Fruit fly (Drosophila melanogaster) whole organism, embryonic: ENCODE results near the gene Fur2.

ENCODE experiments used
- Aef1 ChIP-seq: fragments of 200-800 bp; sonication (Bioruptor generic); IDR thresholded peaks from 3 replicates; pipeline ENCODE4 v1.3.6; 2022; ENCODE audit warnings: missing biosample characterization, missing genetic modification characterization
- B-H2 ChIP-seq: fragments of 200-800 bp; sonication (Bioruptor generic); optimal IDR thresholded peaks from 2 replicates; lab custom pipeline; 2018; ENCODE audit warnings: missing biosample characterization, mild to moderate bottlenecking, missing genetic modification characterization
- CG11085 ChIP-seq: fragments of 200-800 bp; sonication (Bioruptor generic); IDR thresholded peaks from 2 replicates; pipeline ENCODE4 v1.3.6; 2022; ENCODE audit warnings: missing biosample characterization, missing genetic modification characterization
- CG12391 ChIP-seq: fragments of 200-800 bp; sonication (Bioruptor generic); optimal IDR thresholded peaks from 3 replicates; lab custom pipeline; 2018; ENCODE audit warnings: missing biosample characterization, mild to moderate bottlenecking, missing genetic modification characterization, moderate library complexity
- CG13424 ChIP-seq: fragments of 200-800 bp; sonication (Bioruptor generic); optimal IDR thresholded peaks from 2 replicates; lab custom pipeline; 2019; ENCODE audit warnings: missing biosample characterization, mild to moderate bottlenecking, missing genetic modification characterization, moderate library complexity
- CG17829 ChIP-seq: fragments of 200-800 bp; optimal IDR thresholded peaks from 2 replicates; lab custom pipeline; 2019; ENCODE audit warnings: missing biosample characterization, mild to moderate bottlenecking, missing genetic modification characterization, moderate library complexity
- CG1832 ChIP-seq: fragments of 200-800 bp; sonication (Bioruptor generic); optimal IDR thresholded peaks from 2 replicates; lab custom pipeline; 2017; ENCODE audit warnings: missing biosample characterization, mild to moderate bottlenecking, missing genetic modification characterization, inconsistent platforms
- CG30403 ChIP-seq: fragments of 200-800 bp; sonication (Bioruptor generic); optimal IDR thresholded peaks from 3 replicates; lab custom pipeline; 2016; ENCODE audit warnings: missing biosample characterization, missing genetic modification characterization
- CG3407 ChIP-seq: fragments of 200-800 bp; sonication (Bioruptor generic); optimal IDR thresholded peaks from 2 replicates; lab custom pipeline; 2018; ENCODE audit warnings: missing biosample characterization, mild to moderate bottlenecking, missing genetic modification characterization
- CG4404 ChIP-seq: fragments of 200-800 bp; sonication (Bioruptor generic); IDR thresholded peaks from 2 replicates; pipeline ENCODE4 v1.3.6; 2022; ENCODE audit warnings: missing biosample characterization, missing genetic modification characterization
- CG4730 ChIP-seq: fragments of 200-800 bp; sonication (Bioruptor generic); IDR thresholded peaks from 2 replicates; pipeline ENCODE4 v1.3.6; 2022; ENCODE audit warnings: missing biosample characterization, missing genetic modification characterization
- CG6175 ChIP-seq: fragments of 200-800 bp; sonication (Bioruptor generic); IDR thresholded peaks from 3 replicates; pipeline ENCODE4 v1.3.6; 2022; ENCODE audit warnings: missing biosample characterization, missing genetic modification characterization
- CG7987 ChIP-seq: fragments of 200-800 bp; sonication (Bioruptor generic); optimal IDR thresholded peaks from 2 replicates; lab custom pipeline; 2018; ENCODE audit warnings: missing biosample characterization, mild to moderate bottlenecking, missing genetic modification characterization, moderate library complexity
- CG8281 ChIP-seq: fragments of 200-800 bp; sonication (Bioruptor generic); optimal IDR thresholded peaks from 2 replicates; lab custom pipeline; 2018; ENCODE audit warnings: missing biosample characterization, mild to moderate bottlenecking, missing genetic modification characterization, moderate library complexity
- CG8765 ChIP-seq: fragments of 200-800 bp; sonication (Bioruptor generic); IDR thresholded peaks from 2 replicates; pipeline ENCODE4 v1.3.6; 2022; ENCODE audit warnings: missing biosample characterization, missing genetic modification characterization
- CG9797 ChIP-seq: fragments of 200-800 bp; sonication (Bioruptor generic); optimal IDR thresholded peaks from 3 replicates; lab custom pipeline; 2018; ENCODE audit warnings: missing biosample characterization, mild to moderate bottlenecking, missing genetic modification characterization
- CG9817 ChIP-seq: fragments of 200-800 bp; sonication (Bioruptor generic); optimal IDR thresholded peaks from 2 replicates; lab custom pipeline; 2018; ENCODE audit warnings: missing biosample characterization, mild to moderate bottlenecking, missing genetic modification characterization, moderate library complexity
- CHES-1-like ChIP-seq: fragments of 200-800 bp; sonication (Bioruptor generic); optimal IDR thresholded peaks from 2 replicates; lab custom pipeline; 2016; ENCODE audit warnings: missing biosample characterization, missing genetic modification characterization
- Dref ChIP-seq: fragments of 200-800 bp; sonication (Bioruptor generic); IDR thresholded peaks from 2 replicates; pipeline ENCODE4 v1.3.6; 2022; ENCODE audit warnings: missing biosample characterization, missing genetic modification characterization
- E2f1 ChIP-seq: fragments of 200-800 bp; sonication (Bioruptor generic); IDR thresholded peaks from 2 replicates; pipeline ENCODE4 v1.3.6; 2022; ENCODE audit warnings: missing biosample characterization, missing genetic modification characterization
- Eip74EF ChIP-seq, 2 experiments: fragments of 200-800 bp in 1 of 2; fragments of >200 bp in 1 of 2; sonication (Bioruptor generic) in 1 of 2; optimal IDR thresholded peaks; 2 replicates each; lab custom pipeline; 2017 to 2019; ENCODE audit warnings: missing biosample characterization in 2 of 2, missing genetic modification characterization in 2 of 2, mild to moderate bottlenecking in 1 of 2, moderate library complexity in 1 of 2
- Fer3 ChIP-seq: fragments of 200-800 bp; sonication (Bioruptor generic); optimal IDR thresholded peaks from 2 replicates; lab custom pipeline; 2018; ENCODE audit warnings: missing biosample characterization, mild to moderate bottlenecking, missing genetic modification characterization, moderate library complexity
- H15 ChIP-seq: fragments of 200-800 bp; sonication (Bioruptor generic); IDR thresholded peaks from 3 replicates; pipeline ENCODE4 v1.3.6; 2022; ENCODE audit warnings: missing biosample characterization, missing genetic modification characterization
- H2.0 ChIP-seq: fragments of 200-800 bp; sonication (Bioruptor generic); IDR thresholded peaks from 2 replicates; pipeline ENCODE4 v1.3.6; 2022; ENCODE audit warnings: missing biosample characterization, missing genetic modification characterization
- HLH54F ChIP-seq: fragments of 200-800 bp; sonication (Bioruptor generic); optimal IDR thresholded peaks from 3 replicates; lab custom pipeline; 2016; ENCODE audit warnings: missing biosample characterization, missing genetic modification characterization
- HmgD ChIP-seq: fragments of 200-800 bp; sonication (Bioruptor generic); optimal IDR thresholded peaks from 3 replicates; lab custom pipeline; 2016; ENCODE audit warnings: missing biosample characterization, missing genetic modification characterization
- Nf-YA ChIP-seq: fragments of 200-800 bp; sonication (Bioruptor generic); IDR thresholded peaks from 2 replicates; pipeline ENCODE4 v1.3.6; 2022; ENCODE audit warnings: missing biosample characterization, missing genetic modification characterization
- NfI ChIP-seq: fragments of 200-800 bp; sonication (Bioruptor generic); optimal IDR thresholded peaks from 3 replicates; lab custom pipeline; 2018; ENCODE audit warnings: missing biosample characterization, mild to moderate bottlenecking, missing genetic modification characterization, moderate library complexity
- Oli ChIP-seq: fragments of 200-800 bp; sonication (Bioruptor generic); optimal IDR thresholded peaks from 2 replicates; lab custom pipeline; 2018; ENCODE audit warnings: missing biosample characterization, mild to moderate bottlenecking, missing genetic modification characterization, moderate library complexity
- Pdp1 ChIP-seq, 2 experiments: fragments of 200-800 bp; sonication (Bioruptor generic); optimal IDR thresholded peaks; 3 replicates each; lab custom pipeline; 2016; ENCODE audit warnings: missing biosample characterization in 2 of 2, missing genetic modification characterization in 2 of 2, mild to moderate bottlenecking in 1 of 2, moderate library complexity in 1 of 2
- Rx ChIP-seq: fragments of 200-800 bp; sonication (Bioruptor generic); IDR thresholded peaks from 2 replicates; pipeline ENCODE4 v1.3.6; 2022; ENCODE audit warnings: missing biosample characterization, missing genetic modification characterization
- Side ChIP-seq: fragments of 200-800 bp; sonication (Bioruptor generic); optimal IDR thresholded peaks from 2 replicates; lab custom pipeline; 2016; ENCODE audit warnings: missing biosample characterization, missing genetic modification characterization
- Six4 ChIP-seq: fragments of 200-800 bp; sonication (Bioruptor generic); optimal IDR thresholded peaks from 2 replicates; lab custom pipeline; 2016; ENCODE audit warnings: missing biosample characterization, missing genetic modification characterization
- Taf1 ChIP-seq: fragments of 200-800 bp; sonication (Bioruptor generic); IDR thresholded peaks from 2 replicates; pipeline ENCODE4 v1.3.6; 2022; ENCODE audit warnings: missing biosample characterization, missing genetic modification characterization
- Xrp1 ChIP-seq: fragments of 200-800 bp; sonication (Bioruptor generic); IDR thresholded peaks from 2 replicates; pipeline ENCODE4 v1.3.6; 2022; ENCODE audit warnings: missing biosample characterization, missing genetic modification characterization
- al ChIP-seq: fragments of 200-800 bp; sonication (Bioruptor generic); IDR thresholded peaks from 2 replicates; pipeline ENCODE4 v1.3.6; 2022; ENCODE audit warnings: missing biosample characterization, missing genetic modification characterization
- cad ChIP-seq: fragments of >200 bp; optimal IDR thresholded peaks from 2 replicates; lab custom pipeline; 2017; ENCODE audit warnings: missing biosample characterization, missing genetic modification characterization
- dati ChIP-seq: fragments of 200-800 bp; sonication (Bioruptor generic); IDR thresholded peaks from 2 replicates; pipeline ENCODE4 v1.3.6; 2022; ENCODE audit warnings: missing biosample characterization, missing genetic modification characterization
- ewg ChIP-seq: fragments of 200-800 bp; sonication (Bioruptor generic); optimal IDR thresholded peaks from 3 replicates; lab custom pipeline; 2017; ENCODE audit warnings: mild to moderate bottlenecking, missing biosample characterization, missing genetic modification reagents, missing genetic modification characterization
- fd96Cb ChIP-seq: fragments of 200-800 bp; sonication (Bioruptor generic); optimal IDR thresholded peaks from 2 replicates; lab custom pipeline; 2018; ENCODE audit warnings: missing biosample characterization, mild to moderate bottlenecking, missing genetic modification characterization, moderate library complexity
- gce ChIP-seq: fragments of 200-800 bp; sonication (Bioruptor generic); IDR thresholded peaks from 3 replicates; pipeline ENCODE4 v1.3.6; 2022; ENCODE audit warnings: missing biosample characterization, missing genetic modification characterization
- hth ChIP-seq: fragments of >200 bp; optimal IDR thresholded peaks from 2 replicates; lab custom pipeline; 2017; ENCODE audit warnings: inconsistent platforms
- insv ChIP-seq, 2 experiments: fragments of 200-800 bp; sonication (Bioruptor generic); optimal IDR thresholded peaks; 3 replicates each; lab custom pipeline; 2016 to 2018; ENCODE audit warnings: missing biosample characterization in 2 of 2, missing genetic modification characterization in 2 of 2
- lilli ChIP-seq: fragments of 200-800 bp; sonication (Bioruptor generic); optimal IDR thresholded peaks from 3 replicates; lab custom pipeline; 2016; ENCODE audit warnings: missing biosample characterization, missing genetic modification characterization
- pho ChIP-seq: fragments of 200-800 bp; sonication (Bioruptor generic); optimal IDR thresholded peaks from 2 replicates; lab custom pipeline; 2016; ENCODE audit warnings: missing biosample characterization, missing genetic modification characterization
- pnt ChIP-seq: fragments of 200-800 bp; sonication (Bioruptor generic); optimal IDR thresholded peaks from 3 replicates; lab custom pipeline; 2016; ENCODE audit warnings: missing biosample characterization, missing genetic modification characterization
- ro ChIP-seq: fragments of 200-800 bp; sonication (Bioruptor generic); IDR thresholded peaks from 2 replicates; pipeline ENCODE4 v1.3.6; 2022; ENCODE audit warnings: missing biosample characterization, missing genetic modification characterization
- schlank ChIP-seq: fragments of 200-800 bp; sonication (Bioruptor generic); optimal IDR thresholded peaks from 2 replicates; lab custom pipeline; 2018; ENCODE audit warnings: missing biosample characterization, mild to moderate bottlenecking, missing genetic modification characterization
- tgo ChIP-seq: fragments of 200-800 bp; sonication (Bioruptor generic); IDR thresholded peaks from 3 replicates; pipeline ENCODE4 v1.3.6; 2022; ENCODE audit warnings: missing biosample characterization, missing genetic modification characterization
- ttk ChIP-seq: fragments of 200-800 bp; sonication (Bioruptor generic); IDR thresholded peaks from 2 replicates; pipeline ENCODE4 v2.1.2; 2022; ENCODE audit warnings: missing biosample characterization, missing genetic modification characterization

Gene Fur2

DNA sequence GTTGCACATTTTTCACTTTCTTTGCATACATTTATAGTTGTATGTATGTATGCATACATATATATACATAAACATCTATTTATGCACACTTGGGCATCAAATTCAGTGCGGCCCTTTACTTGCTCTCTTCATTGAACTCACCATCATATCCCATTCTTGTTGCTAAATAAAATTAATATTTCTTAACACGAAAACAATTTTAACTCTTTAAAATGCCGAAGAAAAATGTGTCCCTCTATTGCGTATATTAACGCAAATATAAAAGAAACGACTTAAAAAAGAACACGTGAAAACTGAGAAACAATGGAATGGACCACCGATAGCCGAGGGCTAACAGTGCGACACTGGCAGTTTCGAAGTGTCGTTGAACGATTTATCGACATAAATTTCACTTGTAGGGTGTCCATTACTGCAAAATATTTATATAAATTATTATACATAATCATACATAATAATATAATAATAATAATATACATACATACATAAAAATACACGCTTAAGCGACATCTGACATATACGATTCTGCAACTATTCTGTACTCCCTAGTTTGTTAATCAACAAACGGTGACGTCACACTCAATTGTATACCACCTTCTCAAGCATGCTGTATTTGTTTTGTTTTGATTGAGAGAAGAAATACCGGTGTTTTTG lies 14.1 kb upstream of the Fur2 start, which contains the start of the genes U2af50 and PIG-Q (continued):
- TF ChIP-seq CG4730 (no peak; the same call in 1 of the 2 replicates), CG9817 (tag; lab: Kevin White, UChicago) (no peak), pho (GFP tag; lab: Kevin White, UChicago) (peak; percentile 54), Six4 (GFP tag; lab: Kevin White, UChicago) (peak; percentile 89), pnt (GFP tag; lab: Kevin White, UChicago) (no peak), CG30403 (GFP tag; lab: Kevin White, UChicago) (peak; percentile 87), hth (no peak), Side (GFP tag; lab: Kevin White, UChicago) (peak; percentile 23), gce (GFP tag; lab: Robert Waterston, UW) (no peak; the same call in 2 of the 3 replicates), CG4404 (GFP tag; lab: Robert Waterston, UW) (peak; percentile 86), CG1832 (no peak), HmgD (GFP tag; lab: Kevin White, UChicago) (no peak), lilli (GFP tag; lab: Kevin White, UChicago) (peak; percentile 83), CG8281 (tag; lab: Kevin White, UChicago) (peak; percentile 87), Xrp1 (GFP tag; lab: Robert Waterston, UW) (peak; percentile 95), Rx (GFP tag; lab: Robert Waterston, UW) (no peak; the same call in 1 of the 2 replicates), CG12391 (tag; lab: Kevin White, UChicago) (peak; percentile 96), CG11085 (GFP tag; lab: Robert Waterston, UW) (no peak; the same call in 1 of the 2 replicates), H15 (GFP tag; lab: Robert Waterston, UW) (peak; percentile 89), Nf-YA (GFP tag; lab: Robert Waterston, UW) (peak; percentile 79), CG7987 (GFP tag; lab: Kevin White, UChicago) (peak; percentile 84), fd96Cb (tag; lab: Kevin White, UChicago) (peak; percentile 95), Oli (tag; lab: Kevin White, UChicago) (peak; percentile 94), schlank (tag; lab: Kevin White, UChicago) (peak; percentile 71), ro (peak; percentile 82), CG3407 (peak; percentile 81), NfI (GFP tag; lab: Kevin White, UChicago) (peak; percentile 93), Aef1 (peak; percentile 90; the same call in 2 of the 3 replicates), CG13424 (tag; lab: Kevin White, UChicago) (peak; percentile 95), E2f1 (GFP tag; lab: Robert Waterston, UW) (peak; percentile 92; the same call in 1 of the 2 replicates), cad (GFP tag; lab: Kevin White, UChicago) (no peak), HLH54F (GFP tag; lab: Kevin White, UChicago) (peak; percentile 45), CG8765 (peak; percentile 81), Eip74EF (GFP tag; optimal IDR thresholded peaks at IDR 0.05; lab: Kevin White, UChicago) (no peak), B-H2 (GFP tag; lab: Kevin White, UChicago) (peak; percentile 89), Fer3 (tag; lab: Kevin White, UChicago) (peak; percentile 94), CG9797 (GFP tag; lab: Kevin White, UChicago) (no peak), CG17829 (tag; lab: Kevin White, UChicago) (peak; percentile 95), tgo (peak; percentile 93), al (GFP tag; lab: Robert Waterston, UW) (peak; percentile 91; the same call in 1 of the 2 replicates), Pdp1 (GFP tag; optimal IDR thresholded peaks at IDR 0.05; lab: Kevin White, UChicago) (peak; percentile 52 to 53), dati (GFP tag; lab: Robert Waterston, UW) (peak; percentile 50; the same call in 1 of the 2 replicates), H2.0 (GFP tag; lab: Robert Waterston, UW) (peak; percentile 90), ttk (no peak; the same call in 1 of the 2 replicates), Dref (peak; percentile 74), CHES-1-like (GFP tag; lab: Kevin White, UChicago) (peak; percentile 63), ewg (GFP tag; lab: Kevin White, UChicago) (peak; percentile 85), CG6175 (GFP tag; lab: Robert Waterston, UW) (no peak), Taf1 (peak; percentile 89), insv (GFP tag; optimal IDR thresholded peaks at IDR 0.05; lab: Kevin White, UChicago) (peak in 1 of 2 experiments; percentile 63)
